Fruit fly (Drosophila melanogaster) whole organism, embryonic: Measurements from ENCODE around the gene Cdc37.

Experiments
- Antp ChIP-seq: fragments of 200-800 bp; sonication (Bioruptor generic); optimal IDR thresholded peaks from 3 replicates; lab custom pipeline; 2016; ENCODE audit warnings: missing biosample characterization, missing genetic modification characterization
- CG10209 ChIP-seq: fragments of 200-800 bp; sonication (Bioruptor generic); optimal IDR thresholded peaks from 3 replicates; lab custom pipeline; 2017; ENCODE audit warnings: missing biosample characterization, mild to moderate bottlenecking, missing genetic modification characterization, missing genetic modification reagents
- CG15073 ChIP-seq: fragments of 200-800 bp; sonication (Bioruptor generic); optimal IDR thresholded peaks from 2 replicates; lab custom pipeline; 2016; ENCODE audit warnings: missing biosample characterization, missing genetic modification characterization
- CG1529 ChIP-seq: fragments of 200-800 bp; sonication (Bioruptor generic); optimal IDR thresholded peaks from 3 replicates; lab custom pipeline; 2018; ENCODE audit warnings: missing biosample characterization, missing genetic modification characterization
- CG1603 ChIP-seq: fragments of 200-800 bp; sonication (Bioruptor generic); optimal IDR thresholded peaks from 2 replicates; lab custom pipeline; 2019; ENCODE audit warnings: missing biosample characterization, mild to moderate bottlenecking, missing genetic modification characterization, moderate library complexity
- CG32767 ChIP-seq: fragments of 200-800 bp; sonication (Bioruptor generic); IDR thresholded peaks from 2 replicates; pipeline ENCODE4 v1.3.6; 2022; ENCODE audit warnings: missing biosample characterization, missing genetic modification characterization
- CG4854 ChIP-seq: fragments of 200-800 bp; sonication (Bioruptor generic); optimal IDR thresholded peaks from 2 replicates; lab custom pipeline; 2016; ENCODE audit warnings: missing biosample characterization, missing genetic modification characterization, inconsistent platforms
- CG6254 ChIP-seq: fragments of 200-800 bp; sonication (Bioruptor generic); optimal IDR thresholded peaks from 3 replicates; lab custom pipeline; 2017; ENCODE audit warnings: mild to moderate bottlenecking, missing biosample characterization, missing genetic modification reagents, missing genetic modification characterization
- CG6813 ChIP-seq: fragments of 200-800 bp; sonication (Bioruptor generic); optimal IDR thresholded peaks from 2 replicates; lab custom pipeline; 2017; ENCODE audit warnings: missing biosample characterization, missing genetic modification characterization, mild to moderate bottlenecking, moderate library complexity, missing genetic modification reagents
- CG7372 ChIP-seq: fragments of 200-800 bp; sonication (Bioruptor generic); IDR thresholded peaks from 2 replicates; pipeline ENCODE4 v1.3.6; 2022; ENCODE audit warnings: missing biosample characterization, missing genetic modification characterization
- CG8944 ChIP-seq: fragments of 200-800 bp; sonication (Bioruptor generic); optimal IDR thresholded peaks from 3 replicates; lab custom pipeline; 2016; ENCODE audit warnings: missing biosample characterization, missing genetic modification characterization
- CG9797 ChIP-seq: fragments of 200-800 bp; sonication (Bioruptor generic); optimal IDR thresholded peaks from 3 replicates; lab custom pipeline; 2018; ENCODE audit warnings: missing biosample characterization, mild to moderate bottlenecking, missing genetic modification characterization
- Dad ChIP-seq: fragments of 200-800 bp; sonication (Bioruptor generic); optimal IDR thresholded peaks from 3 replicates; lab custom pipeline; 2016; ENCODE audit warnings: missing biosample characterization, missing genetic modification characterization
- Dfd ChIP-seq, 2 experiments: fragments of >200 bp; optimal IDR thresholded peaks; 2 replicates each; lab custom pipeline; 2017; ENCODE audit warnings: missing biosample characterization in 2 of 2, missing genetic modification characterization in 2 of 2
- Ets97D ChIP-seq: fragments of 200-800 bp; sonication (Bioruptor generic); optimal IDR thresholded peaks from 3 replicates; lab custom pipeline; 2016; ENCODE audit warnings: missing biosample characterization, missing genetic modification characterization
- HLH54F ChIP-seq: fragments of 200-800 bp; sonication (Bioruptor generic); optimal IDR thresholded peaks from 3 replicates; lab custom pipeline; 2016; ENCODE audit warnings: missing biosample characterization, missing genetic modification characterization
- Hey ChIP-seq: fragments of 200-800 bp; sonication (Bioruptor generic); optimal IDR thresholded peaks from 3 replicates; lab custom pipeline; 2018; ENCODE audit warnings: missing biosample characterization, mild to moderate bottlenecking, missing genetic modification characterization
- HmgZ ChIP-seq: fragments of 200-800 bp; sonication (Bioruptor generic); optimal IDR thresholded peaks from 2 replicates; lab custom pipeline; 2018; ENCODE audit warnings: missing biosample characterization, mild to moderate bottlenecking, missing genetic modification characterization
- MTF-1 ChIP-seq: fragments of 200-800 bp; sonication (Bioruptor generic); optimal IDR thresholded peaks from 2 replicates; lab custom pipeline; 2018; ENCODE audit warnings: missing biosample characterization, mild to moderate bottlenecking, missing genetic modification characterization, borderline replicate concordance
- Mad ChIP-seq: fragments of 200-800 bp; sonication (Bioruptor generic); optimal IDR thresholded peaks from 2 replicates; lab custom pipeline; 2016; ENCODE audit warnings: missing biosample characterization, missing genetic modification characterization
- Max ChIP-seq: fragments of 200-800 bp; sonication (Bioruptor generic); optimal IDR thresholded peaks from 2 replicates; lab custom pipeline; 2016; ENCODE audit warnings: missing biosample characterization, mild to moderate bottlenecking, missing genetic modification characterization
- NC2β ChIP-seq: fragments of 200-800 bp; sonication (Bioruptor generic); optimal IDR thresholded peaks from 2 replicates; lab custom pipeline; 2016; ENCODE audit warnings: missing biosample characterization, missing genetic modification characterization
- Oaz ChIP-seq: fragments of 200-800 bp; sonication (Bioruptor generic); IDR thresholded peaks from 2 replicates; pipeline ENCODE4 v1.3.6; 2022; ENCODE audit warnings: missing biosample characterization, missing genetic modification characterization
- Poxn ChIP-seq: fragments of 200-800 bp; sonication (Bioruptor generic); IDR thresholded peaks from 2 replicates; pipeline ENCODE4 v1.3.6; 2022; ENCODE audit warnings: missing biosample characterization, missing genetic modification characterization
- TFAM ChIP-seq: fragments of 200-800 bp; sonication (Bioruptor generic); optimal IDR thresholded peaks from 2 replicates; lab custom pipeline; 2017; ENCODE audit warnings: missing biosample characterization, missing genetic modification characterization, inconsistent platforms
- YL-1 ChIP-seq: fragments of 200-800 bp; sonication (Bioruptor generic); optimal IDR thresholded peaks from 3 replicates; lab custom pipeline; 2017; ENCODE audit warnings: missing biosample characterization, mild to moderate bottlenecking, missing genetic modification characterization
- ac ChIP-seq: fragments of 200-800 bp; sonication (Bioruptor generic); optimal IDR thresholded peaks from 3 replicates; lab custom pipeline; 2017; ENCODE audit warnings: missing biosample characterization, mild to moderate bottlenecking, missing genetic modification characterization
- bab2 ChIP-seq: fragments of 200-800 bp; sonication (Bioruptor generic); optimal IDR thresholded peaks from 2 replicates; lab custom pipeline; 2016; ENCODE audit warnings: missing biosample characterization, missing genetic modification characterization
- bbx ChIP-seq: fragments of 200-800 bp; sonication (Bioruptor generic); IDR thresholded peaks from 2 replicates; pipeline ENCODE4 v1.3.6; 2022; ENCODE audit warnings: missing biosample characterization, missing genetic modification characterization; ENCODE audit not compliant: partially characterized antibody
- bigmax ChIP-seq: fragments of 200-800 bp; sonication (Bioruptor generic); optimal IDR thresholded peaks from 2 replicates; lab custom pipeline; 2018; ENCODE audit warnings: missing biosample characterization, mild to moderate bottlenecking, missing genetic modification characterization
- bsh ChIP-seq, 2 experiments: fragments of 200-800 bp; sonication (Bioruptor generic); optimal IDR thresholded peaks; 2 replicates each; lab custom pipeline; 2017 to 2018; ENCODE audit warnings: mild to moderate bottlenecking in 2 of 2, missing biosample characterization in 2 of 2, missing genetic modification characterization in 2 of 2, moderate library complexity in 1 of 2
- btn ChIP-seq: fragments of 200-800 bp; sonication (Bioruptor generic); optimal IDR thresholded peaks from 2 replicates; lab custom pipeline; 2016; ENCODE audit warnings: missing biosample characterization, missing genetic modification characterization
- gem ChIP-seq: fragments of 200-800 bp; sonication (Bioruptor generic); optimal IDR thresholded peaks from 2 replicates; lab custom pipeline; 2019; ENCODE audit warnings: missing biosample characterization, mild to moderate bottlenecking, missing genetic modification characterization, moderate library complexity
- hth ChIP-seq: fragments of >200 bp; optimal IDR thresholded peaks from 2 replicates; lab custom pipeline; 2017; ENCODE audit warnings: inconsistent platforms
- knrl ChIP-seq: fragments of 200-800 bp; sonication (Bioruptor generic); IDR thresholded peaks from 3 replicates; pipeline ENCODE4 v1.3.6; 2022; ENCODE audit warnings: missing biosample characterization, missing genetic modification characterization; ENCODE audit not compliant: partially characterized antibody
- maf-S ChIP-seq: fragments of 200-800 bp; sonication (Bioruptor generic); optimal IDR thresholded peaks from 2 replicates; lab custom pipeline; 2016; ENCODE audit warnings: missing biosample characterization, missing genetic modification characterization
- oc ChIP-seq: fragments of 200-800 bp; sonication (Bioruptor generic); optimal IDR thresholded peaks from 2 replicates; lab custom pipeline; 2018; ENCODE audit warnings: missing biosample characterization, mild to moderate bottlenecking, missing genetic modification characterization, moderate library complexity
- pfk ChIP-seq: fragments of 200-800 bp; sonication (Bioruptor generic); optimal IDR thresholded peaks from 2 replicates; lab custom pipeline; 2018; ENCODE audit warnings: missing biosample characterization, mild to moderate bottlenecking, missing genetic modification characterization, moderate library complexity
- salm ChIP-seq: fragments of 200-800 bp; sonication (Bioruptor generic); optimal IDR thresholded peaks from 2 replicates; lab custom pipeline; 2018; ENCODE audit warnings: missing biosample characterization, mild to moderate bottlenecking, missing genetic modification characterization
- sens ChIP-seq: fragments of 200-800 bp; sonication (Bioruptor generic); peaks from one replicate; lab custom pipeline; 2016; ENCODE audit warnings: missing biosample characterization, missing genetic modification characterization
- shn ChIP-seq: fragments of 200-800 bp; sonication (Bioruptor generic); optimal IDR thresholded peaks from 3 replicates; lab custom pipeline; 2016; ENCODE audit warnings: missing biosample characterization, missing genetic modification characterization
- sim ChIP-seq: fragments of 200-800 bp; sonication (Bioruptor generic); IDR thresholded peaks from 2 replicates; pipeline ENCODE4 v1.3.6; 2022; ENCODE audit warnings: missing biosample characterization, missing genetic modification characterization
- sisA ChIP-seq: fragments of 200-800 bp; sonication (Bioruptor generic); IDR thresholded peaks from 2 replicates; pipeline ENCODE4 v1.3.6; 2022; ENCODE audit warnings: missing biosample characterization, missing genetic modification characterization
- tll ChIP-seq, 2 experiments: fragments of 200-800 bp in 1 of 2; fragments of >200 bp in 1 of 2; sonication (Bioruptor generic) in 1 of 2; optimal IDR thresholded peaks; 2 replicates each; lab custom pipeline; 2017 to 2019; ENCODE audit warnings: missing biosample characterization in 2 of 2, missing genetic modification characterization in 2 of 2, mild to moderate bottlenecking in 1 of 2, moderate library complexity in 1 of 2
- tx ChIP-seq: fragments of 200-800 bp; sonication (Bioruptor generic); optimal IDR thresholded peaks from 2 replicates; lab custom pipeline; 2016; ENCODE audit warnings: missing biosample characterization, missing genetic modification characterization
- vnd ChIP-seq: fragments of 200-800 bp; sonication (Bioruptor generic); IDR thresholded peaks from 3 replicates; pipeline ENCODE4 v1.3.6; 2022; ENCODE audit warnings: missing biosample characterization, missing genetic modification characterization; ENCODE audit not compliant: partially characterized antibody
- yki ChIP-seq: fragments of >200 bp; optimal IDR thresholded peaks from 3 replicates; lab custom pipeline; 2018
- zen2 ChIP-seq: fragments of 200-800 bp; sonication (Bioruptor generic); IDR thresholded peaks from 3 replicates; pipeline ENCODE4 v1.3.6; 2022; ENCODE audit warnings: missing biosample characterization, missing genetic modification characterization; ENCODE audit not compliant: partially characterized antibody
- zfh2 ChIP-seq: fragments of 200-800 bp; sonication (Bioruptor generic); optimal IDR thresholded peaks from 2 replicates; lab custom pipeline; 2016; ENCODE audit warnings: missing biosample characterization, missing genetic modification characterization

Cdc37 gene

dm6 chr3L:1746338-1747199, 48.6 kb upstream of the Cdc37 start, which contains the start of gene CG13921:
Gene CG13921 (plus strand): TSS chr3L:1746907.
- TF ChIP-seq Ets97D (peak; percentile 95), CG1603 (tag; lab: Kevin White, UChicago) (peak; percentile 99), bigmax (GFP tag; lab: Kevin White, UChicago) (peak; percentile 63), NC2β (GFP tag; lab: Kevin White, UChicago) (peak; percentile 99), CG6254 (GFP tag; lab: Kevin White, UChicago) (peak; percentile 97), Antp (peak; percentile 100), Hey (peak; percentile 87), tx (GFP tag; lab: Kevin White, UChicago) (peak; percentile 98), vnd (GFP tag; lab: Robert Waterston, UW) (no peak), bbx (no peak), HmgZ (peak; percentile 98), CG32767 (GFP tag; lab: Robert Waterston, UW) (peak; percentile 98), yki (lab: Kevin White, UChicago) (no peak), knrl (GFP tag; lab: Robert Waterston, UW) (peak; percentile 32; the same call in 1 of the 3 replicates), CG1529 (GFP tag; lab: Kevin White, UChicago) (peak; percentile 98), bab2 (GFP tag; lab: Kevin White, UChicago) (peak; percentile 99), pfk (GFP tag; lab: Kevin White, UChicago) (peak; percentile 59), Oaz (peak; percentile 97), MTF-1 (peak; percentile 98), CG4854 (GFP tag; lab: Kevin White, UChicago) (peak; percentile 99), maf-S (GFP tag; lab: Kevin White, UChicago) (peak; percentile 99), zfh2 (GFP tag; lab: Kevin White, UChicago) (peak; percentile 97), sens (GFP tag; lab: Kevin White, UChicago) (peak; percentile 100), CG10209 (GFP tag; lab: Kevin White, UChicago) (peak; percentile 99), CG15073 (peak; percentile 91), ac (GFP tag; lab: Kevin White, UChicago) (peak; percentile 95), Dad (GFP tag; lab: Kevin White, UChicago) (peak; percentile 99), hth (no peak), shn (GFP tag; lab: Kevin White, UChicago) (peak; percentile 98), Mad (peak; percentile 99), zen2 (GFP tag; lab: Robert Waterston, UW) (no peak), oc (peak; percentile 99), CG9797 (GFP tag; lab: Kevin White, UChicago) (peak; percentile 73), salm (tag; lab: Kevin White, UChicago) (peak; percentile 97), CG7372 (peak; percentile 99), bsh (GFP tag; optimal IDR thresholded peaks at IDR 0.05; lab: Kevin White, UChicago) (peak; percentile 98 to 99), Poxn (GFP tag; lab: Robert Waterston, UW) (peak; percentile 94), sim (peak; percentile 99), HLH54F (GFP tag; lab: Kevin White, UChicago) (peak; percentile 98), gem (tag; lab: Kevin White, UChicago) (peak; percentile 100), sisA (GFP tag; lab: Robert Waterston, UW) (peak; percentile 100), btn (peak; percentile 99), CG6813 (peak; percentile 99), Dfd (GFP tag; optimal IDR thresholded peaks at IDR 0.05; lab: Kevin White, UChicago) (no peak), YL-1 (GFP tag; lab: Kevin White, UChicago) (peak; percentile 96), tll (GFP tag; optimal IDR thresholded peaks at IDR 0.05; lab: Kevin White, UChicago) (peak in 1 of 2 experiments; percentile 94), TFAM (GFP tag; lab: Kevin White, UChicago) (peak; percentile 97), CG8944 (GFP tag; lab: Kevin White, UChicago) (peak; percentile 99), Max (peak; percentile 99)
